Worm (Caenorhabditis elegans) whole organism, late embryonic: Measurements from ENCODE around the gene Y50D4A.10.
A peak's percentile ranks its signal among the peaks of the same experiment; 100 is the strongest.

Source experiments
- C08G9.2 ChIP-seq: sonication (generic microtip); optimal IDR thresholded peaks from 2 replicates; lab custom pipeline; 2016; ENCODE audit warnings: mild to moderate bottlenecking, missing genetic modification characterization, moderate library complexity, missing compliant biosample characterization
- C38D4.7 ChIP-seq: fragments of 200-800 bp; sonication (Bioruptor generic); optimal IDR thresholded peaks from 2 replicates; lab custom pipeline; 2018; ENCODE audit warnings: mild to moderate bottlenecking, missing genetic modification characterization, moderate library complexity, missing compliant biosample characterization
- F13H6.1 ChIP-seq: sonication (generic microtip); optimal IDR thresholded peaks from 2 replicates; lab custom pipeline; 2016; ENCODE audit warnings: missing genetic modification characterization, missing compliant biosample characterization
- K02D7.2 ChIP-seq: sonication (generic microtip); optimal IDR thresholded peaks from 2 replicates; lab custom pipeline; 2017; ENCODE audit warnings: mild to moderate bottlenecking, missing genetic modification characterization, missing compliant biosample characterization
- T23F11.4 ChIP-seq: fragments of 200-800 bp; sonication (Bioruptor generic); optimal IDR thresholded peaks from 2 replicates; lab custom pipeline; 2018; ENCODE audit warnings: mild to moderate bottlenecking, missing genetic modification characterization, missing compliant biosample characterization
- ahr-1 ChIP-seq: sonication (generic microtip); optimal IDR thresholded peaks from 2 replicates; lab custom pipeline; 2016; ENCODE audit warnings: missing genetic modification characterization, missing compliant biosample characterization
- ama-1 ChIP-seq: fragments of 150-350 bp; optimal IDR thresholded peaks from 2 replicates; lab custom pipeline; 2014
- ceh-18 ChIP-seq: sonication (generic microtip); optimal IDR thresholded peaks from 2 replicates; lab custom pipeline; 2016; ENCODE audit warnings: missing genetic modification characterization, missing compliant biosample characterization
- ceh-19 ChIP-seq: fragments of 200-800 bp; sonication (Bioruptor generic); optimal IDR thresholded peaks from 2 replicates; lab custom pipeline; 2018; ENCODE audit warnings: mild to moderate bottlenecking, missing genetic modification characterization, missing compliant biosample characterization
- ceh-2 ChIP-seq: sonication (generic microtip); optimal IDR thresholded peaks from 2 replicates; lab custom pipeline; 2016; ENCODE audit warnings: missing genotype, missing genetic modification characterization, missing compliant biosample characterization
- ceh-31 ChIP-seq: sonication (generic microtip); optimal IDR thresholded peaks from 2 replicates; lab custom pipeline; 2016; ENCODE audit warnings: missing genetic modification characterization, missing compliant biosample characterization
- ceh-45 ChIP-seq: fragments of 200-800 bp; sonication (Bioruptor generic); IDR thresholded peaks from 2 replicates; pipeline ENCODE4 v1.3.6; 2022; ENCODE audit warnings: missing genetic modification reagents, missing genetic modification characterization, missing compliant biosample characterization
- ceh-48 ChIP-seq: sonication (generic microtip); optimal IDR thresholded peaks from 2 replicates; lab custom pipeline; 2016; ENCODE audit warnings: missing genetic modification characterization, inconsistent platforms, missing compliant biosample characterization
- ceh-9 ChIP-seq: sonication (generic microtip); optimal IDR thresholded peaks from 2 replicates; lab custom pipeline; 2016; ENCODE audit warnings: mild to moderate bottlenecking, missing genetic modification characterization, inconsistent platforms, missing compliant biosample characterization
- che-1 ChIP-seq: sonication (generic microtip); optimal IDR thresholded peaks from 2 replicates; lab custom pipeline; 2016; ENCODE audit warnings: mild to moderate bottlenecking, missing genetic modification characterization, missing compliant biosample characterization
- dve-1 ChIP-seq: sonication (generic microtip); optimal IDR thresholded peaks from 2 replicates; lab custom pipeline; 2017; ENCODE audit warnings: antibody characterized with exemption, mild to moderate bottlenecking, missing genetic modification characterization, missing compliant biosample characterization
- elt-2 ChIP-seq: sonication (generic microtip); optimal IDR thresholded peaks from 2 replicates; lab custom pipeline; 2016; ENCODE audit warnings: missing genetic modification reagents, missing genetic modification characterization, missing compliant biosample characterization
- hlh-15 ChIP-seq: sonication (generic microtip); optimal IDR thresholded peaks from 2 replicates; lab custom pipeline; 2016; ENCODE audit warnings: missing genetic modification characterization, missing compliant biosample characterization
- hlh-6 ChIP-seq: sonication (generic microtip); optimal IDR thresholded peaks from 2 replicates; lab custom pipeline; 2016; ENCODE audit warnings: missing genotype, missing genetic modification characterization, missing compliant biosample characterization
- hlh-8 ChIP-seq: sonication (generic microtip); optimal IDR thresholded peaks from 2 replicates; lab custom pipeline; 2016; ENCODE audit warnings: missing genotype, missing genetic modification characterization, missing compliant biosample characterization
- lim-6 ChIP-seq: sonication (generic microtip); optimal IDR thresholded peaks from 2 replicates; lab custom pipeline; 2016; ENCODE audit warnings: missing genetic modification characterization, missing compliant biosample characterization
- nhr-232 ChIP-seq: sonication (generic microtip); optimal IDR thresholded peaks from 2 replicates; lab custom pipeline; 2016; ENCODE audit warnings: missing genetic modification characterization, missing compliant biosample characterization
- npax-4 ChIP-seq: sonication (generic microtip); optimal IDR thresholded peaks from 2 replicates; lab custom pipeline; 2016; ENCODE audit warnings: missing genetic modification characterization, missing compliant biosample characterization
- odd-2 ChIP-seq: sonication (generic microtip); optimal IDR thresholded peaks from 2 replicates; lab custom pipeline; 2017; ENCODE audit warnings: antibody characterized with exemption, mild to moderate bottlenecking, missing genetic modification characterization, missing compliant biosample characterization
- pat-9 ChIP-seq: fragments of 200-800 bp; sonication (Bioruptor generic); optimal IDR thresholded peaks from 2 replicates; lab custom pipeline; 2018; ENCODE audit warnings: mild to moderate bottlenecking, missing genetic modification characterization, moderate library complexity, missing compliant biosample characterization
- pax-1 ChIP-seq: fragments of 150-350 bp; optimal IDR thresholded peaks from 2 replicates; lab custom pipeline; 2014; ENCODE audit warnings: missing biosample characterization, missing genetic modification characterization
- pha-4 ChIP-seq: fragments of 150-350 bp; optimal IDR thresholded peaks from 2 replicates; lab custom pipeline; 2018; ENCODE audit warnings: missing biosample characterization, missing genetic modification reagents, missing genetic modification characterization
- pros-1 ChIP-seq: fragments of 150-350 bp; optimal IDR thresholded peaks from 2 replicates; lab custom pipeline; 2014; ENCODE audit warnings: missing biosample characterization, missing genetic modification reagents, missing genetic modification characterization
- ref-2 ChIP-seq: sonication (generic microtip); optimal IDR thresholded peaks from 2 replicates; lab custom pipeline; 2016; ENCODE audit warnings: missing genetic modification characterization, missing compliant biosample characterization
- rnt-1 ChIP-seq: sonication (generic microtip); optimal IDR thresholded peaks from 2 replicates; lab custom pipeline; 2016; ENCODE audit warnings: missing genetic modification characterization, missing compliant biosample characterization
- sdc-2 ChIP-seq: sonication (generic microtip); optimal IDR thresholded peaks from 2 replicates; lab custom pipeline; 2016; ENCODE audit warnings: missing genotype, missing genetic modification characterization, missing compliant biosample characterization
- sox-4 ChIP-seq: sonication (generic microtip); optimal IDR thresholded peaks from 2 replicates; lab custom pipeline; 2017; ENCODE audit warnings: mild to moderate bottlenecking, missing genetic modification characterization, inconsistent platforms, missing compliant biosample characterization
- ttx-3 ChIP-seq: sonication (generic microtip); optimal IDR thresholded peaks from 2 replicates; lab custom pipeline; 2016; ENCODE audit warnings: missing genetic modification reagents, missing genetic modification characterization, missing compliant biosample characterization
- unc-42 ChIP-seq: sonication (generic microtip); optimal IDR thresholded peaks from 2 replicates; lab custom pipeline; 2016; ENCODE audit warnings: missing genotype, missing genetic modification characterization, missing compliant biosample characterization
- unc-55 ChIP-seq: sonication (generic microtip); optimal IDR thresholded peaks from 2 replicates; lab custom pipeline; 2017; ENCODE audit warnings: missing biosample characterization, missing genetic modification reagents, missing genetic modification characterization
- unc-86 ChIP-seq: sonication (generic microtip); optimal IDR thresholded peaks from 2 replicates; lab custom pipeline; 2016; ENCODE audit warnings: missing genetic modification characterization, missing compliant biosample characterization
- zip-5 ChIP-seq: sonication (generic microtip); optimal IDR thresholded peaks from 2 replicates; lab custom pipeline; 2016; ENCODE audit warnings: missing genetic modification characterization, missing compliant biosample characterization

Gene Y50D4A.10

DNA sequence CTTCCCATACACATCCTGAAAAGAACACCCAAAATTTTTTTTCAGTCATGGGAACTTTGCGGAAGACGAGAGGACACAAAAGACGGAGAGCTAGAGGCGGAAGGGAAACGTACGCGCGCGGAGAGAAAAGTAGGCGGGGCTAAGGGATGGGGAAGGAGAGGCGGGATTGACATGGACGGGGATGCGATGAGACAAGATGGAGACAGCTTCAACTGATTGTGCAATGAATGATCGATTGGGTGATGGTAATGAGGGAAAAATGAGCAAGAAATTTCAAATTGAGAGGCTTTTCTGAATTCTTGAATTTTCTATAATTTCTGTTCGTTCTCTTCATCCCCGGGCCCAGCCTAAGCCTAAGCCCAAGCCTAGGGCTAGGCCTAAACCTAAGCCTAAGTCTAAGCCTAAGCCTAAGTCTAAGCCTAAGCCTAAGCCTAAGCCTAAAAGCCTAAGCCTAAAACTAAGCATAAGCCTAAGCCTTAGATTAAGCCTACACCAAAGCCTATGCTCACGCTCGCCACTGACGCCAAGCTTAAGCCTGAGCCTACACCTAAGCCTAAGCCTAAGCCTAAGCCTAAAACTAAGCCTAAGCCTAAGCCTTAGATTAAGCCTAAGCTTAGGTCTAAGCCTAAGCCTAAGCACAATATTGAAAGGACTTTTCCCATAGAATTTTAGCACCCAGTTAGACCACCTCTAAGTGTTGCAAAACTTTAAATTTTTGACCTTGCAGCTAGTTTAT lies 16.1 kb upstream of the Y50D4A.10 start:
- TF ChIP-seq ref-2 (tag; lab: Kevin White, UChicago) (peak; percentile 7), ceh-18 (tag; lab: Kevin White, UChicago) (no peak), sox-4 (tag; lab: Kevin White, UChicago) (no peak), dve-1 (tag; lab: Kevin White, UChicago) (peak; percentile 36), sdc-2 (no peak), unc-55 (GFP tag; lab: Kevin White, UChicago) (peak; percentile 67), unc-42 (tag; lab: Kevin White, UChicago) (peak; percentile 6)

DNA sequence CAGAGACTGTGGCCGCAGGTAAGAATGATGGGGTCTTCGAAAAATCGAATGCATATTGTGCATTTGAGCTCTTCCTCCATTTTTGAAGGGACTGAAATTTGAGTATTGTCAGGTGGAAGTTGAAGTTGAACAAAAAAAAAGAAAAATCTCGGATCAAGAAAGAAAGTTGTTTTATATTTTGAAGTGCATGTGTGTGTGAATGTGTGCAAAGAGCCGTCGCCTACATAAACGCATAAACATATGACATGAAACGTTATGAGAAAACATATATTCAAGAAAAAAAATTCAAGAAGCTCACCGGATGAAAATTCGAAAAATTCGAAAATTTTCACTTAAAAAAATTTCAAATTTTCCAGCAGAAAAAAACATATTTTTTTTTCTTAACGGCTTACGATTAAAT lies 15.0 kb upstream of the Y50D4A.10 start, which contains the start of gene madd-2:
Gene madd-2, minus strand, starts transcription at position 101 of the 400 bp plus-strand sequence.
- TF ChIP-seq ttx-3 (tag; lab: Kevin White, UChicago) (no peak), hlh-6 (tag; lab: Kevin White, UChicago) (no peak), npax-4 (tag; lab: Kevin White, UChicago) (no peak), rnt-1 (tag; lab: Kevin White, UChicago) (no peak), ceh-48 (tag; lab: Kevin White, UChicago) (no peak), C38D4.7 (GFP tag; lab: Kevin White, UChicago) (no peak), unc-86 (tag; lab: Kevin White, UChicago) (no peak), ceh-31 (tag; lab: Kevin White, UChicago) (no peak), ahr-1 (tag; lab: Kevin White, UChicago) (no peak), T23F11.4 (GFP tag; lab: Kevin White, UChicago) (no peak), ceh-9 (tag; lab: Kevin White, UChicago) (no peak), che-1 (tag; lab: Kevin White, UChicago) (no peak), unc-55 (GFP tag; lab: Kevin White, UChicago) (no peak), zip-5 (tag; lab: Kevin White, UChicago) (no peak), pha-4 (no peak)

DNA sequence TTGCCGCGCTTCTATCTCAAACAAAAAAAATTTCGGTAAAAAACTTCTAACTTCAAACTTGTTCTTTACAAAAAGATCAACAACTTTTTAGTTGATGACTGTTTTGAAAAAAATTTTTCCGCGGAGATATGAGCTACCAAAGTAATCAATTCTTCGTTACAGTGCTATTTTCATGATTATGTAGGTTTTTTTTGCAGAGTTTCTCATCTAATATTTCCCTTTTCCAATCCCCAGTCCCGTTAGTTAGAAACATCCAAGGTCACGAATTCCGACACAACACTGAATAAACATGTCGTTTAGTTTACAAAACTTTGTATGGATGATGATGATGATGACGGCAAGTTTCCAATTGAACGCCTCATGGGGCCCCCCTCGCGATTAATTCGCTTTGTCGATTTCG lies 12.2 kb upstream of the Y50D4A.10 start:
- no peak for TF ChIP-seq nhr-232
- TF ChIP-seq pha-4, result no peak
- TF ChIP-seq dve-1 (tag; lab: Kevin White, UChicago), result no peak
- TF ChIP-seq npax-4 (tag; lab: Kevin White, UChicago), result no peak
- TF ChIP-seq ceh-45, result no peak
- no peak for TF ChIP-seq hlh-8
- no peak for TF ChIP-seq ama-1
- TF ChIP-seq pax-1 (tag; lab: Kevin White, UChicago), result no peak
- TF ChIP-seq odd-2 (tag; lab: Kevin White, UChicago), result no peak
- TF ChIP-seq F13H6.1 (tag; lab: Kevin White, UChicago), result no peak
- no peak for TF ChIP-seq T23F11.4 (GFP tag; lab: Kevin White, UChicago)
- TF ChIP-seq K02D7.2 (tag; lab: Kevin White, UChicago), result no peak
- TF ChIP-seq hlh-15, result no peak
- no peak for TF ChIP-seq pros-1 (tag; lab: Kevin White, UChicago)
- TF ChIP-seq ceh-19, result no peak
- no peak for TF ChIP-seq pat-9 (tag; lab: Kevin White, UChicago)
- no peak for TF ChIP-seq lim-6 (tag; lab: Kevin White, UChicago)
- no peak for TF ChIP-seq elt-2
- no peak for TF ChIP-seq C08G9.2 (tag; lab: Kevin White, UChicago)

DNA sequence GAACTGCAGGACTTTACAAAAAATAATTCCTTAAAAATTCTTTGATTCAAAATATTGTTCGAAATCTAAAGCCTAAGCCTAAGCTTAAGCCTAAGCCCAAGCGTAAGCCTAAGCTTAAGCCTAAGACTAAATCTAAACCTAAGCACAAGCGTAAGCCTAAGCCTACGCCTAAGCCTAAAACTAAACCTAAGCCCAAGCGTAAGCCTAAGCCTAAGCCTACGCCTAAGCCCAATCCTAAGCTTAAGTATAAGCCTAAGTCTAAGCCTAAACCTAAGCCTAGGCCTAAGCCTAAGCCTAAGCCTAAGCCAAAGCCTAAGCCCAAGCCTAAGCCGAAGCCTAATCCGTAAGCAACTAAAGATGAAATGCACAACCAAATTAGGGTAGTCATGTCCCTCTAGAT lies 10.2 kb upstream of the Y50D4A.10 start:
- TF ChIP-seq ceh-2 (tag; lab: Kevin White, UChicago) (no peak), dve-1 (tag; lab: Kevin White, UChicago) (peak; percentile 85)
